Worm (Caenorhabditis elegans) whole organism, L2 larva: ENCODE results near the gene F32D8.15.

Experiments used
- alr-1 ChIP-seq: fragments of 150-350 bp; optimal IDR thresholded peaks from 2 replicates; lab custom pipeline; 2014; ENCODE audit warnings: missing biosample characterization, missing genetic modification characterization
- fos-1 ChIP-seq: fragments of 150-350 bp; optimal IDR thresholded peaks from 2 replicates; lab custom pipeline; 2014; ENCODE audit warnings: missing biosample characterization, missing genetic modification characterization
- lsy-2 ChIP-seq, 2 experiments: fragments of 150-350 bp in 1 of 2; sonication (generic microtip) in 1 of 2; optimal IDR thresholded peaks; 2 replicates each; lab custom pipeline; 2014 to 2017; ENCODE audit warnings: missing biosample characterization in 2 of 2, missing genetic modification characterization in 2 of 2
- skn-1 ChIP-seq: sonication (generic microtip); optimal IDR thresholded peaks from 2 replicates; lab custom pipeline; 2017; ENCODE audit warnings: missing biosample characterization, missing genetic modification characterization
- ztf-4 ChIP-seq: fragments of 150-350 bp; optimal IDR thresholded peaks from 2 replicates; lab custom pipeline; 2014; ENCODE audit warnings: missing biosample characterization, missing genetic modification characterization

- no peak for TF ChIP-seq lsy-2 (tag; optimal IDR thresholded peaks at IDR 0.05; lab: Kevin White, UChicago)
- no peak for TF ChIP-seq alr-1 (tag; lab: Kevin White, UChicago)
- no peak for TF ChIP-seq skn-1 (tag; lab: Kevin White, UChicago)
- no peak for TF ChIP-seq ztf-4 (tag; lab: Kevin White, UChicago)
- no peak for TF ChIP-seq fos-1
Observed at ce11 chrV:10918373-10918772, 14.5 kb downstream of the F32D8.15 start, which contains the start of gene F58B4.2.
